Fruit fly (Drosophila melanogaster) whole organism, embryonic: ENCODE measurements around the gene Arpc1.

Source experiments
- Atf-2 ChIP-seq: fragments of 200-800 bp; sonication (Bioruptor generic); optimal IDR thresholded peaks from 2 replicates; lab custom pipeline; 2016; ENCODE audit warnings: missing biosample characterization, missing genetic modification characterization
- Atf3 ChIP-seq: fragments of 200-800 bp; sonication (Bioruptor generic); optimal IDR thresholded peaks from 3 replicates; lab custom pipeline; 2016; ENCODE audit warnings: missing biosample characterization, missing genetic modification characterization
- CG10274 ChIP-seq: fragments of 200-800 bp; sonication (Bioruptor generic); optimal IDR thresholded peaks from 3 replicates; lab custom pipeline; 2017; ENCODE audit warnings: missing biosample characterization, mild to moderate bottlenecking, missing genetic modification characterization
- CG12071 ChIP-seq: fragments of 200-800 bp; sonication (Bioruptor generic); optimal IDR thresholded peaks from 3 replicates; lab custom pipeline; 2018; ENCODE audit warnings: missing biosample characterization, mild to moderate bottlenecking, missing genetic modification characterization
- CG1233 ChIP-seq: fragments of 200-800 bp; sonication (Bioruptor generic); optimal IDR thresholded peaks from 4 replicates; lab custom pipeline; 2018; ENCODE audit warnings: missing biosample characterization, mild to moderate bottlenecking, missing genetic modification characterization
- CG12769 ChIP-seq: fragments of 200-800 bp; sonication (Bioruptor generic); optimal IDR thresholded peaks from 2 replicates; lab custom pipeline; 2019; ENCODE audit warnings: missing biosample characterization, mild to moderate bottlenecking, missing genetic modification characterization, moderate library complexity
- CG13624 ChIP-seq: fragments of 200-800 bp; sonication (Bioruptor generic); optimal IDR thresholded peaks from 2 replicates; lab custom pipeline; 2016; ENCODE audit warnings: missing biosample characterization, missing genetic modification characterization
- CG14014 ChIP-seq: fragments of 200-800 bp; sonication (Bioruptor generic); IDR thresholded peaks from 2 replicates; pipeline ENCODE4 v1.3.6; 2022; ENCODE audit warnings: missing biosample characterization, missing genetic modification characterization
- CG14441 ChIP-seq: fragments of 200-800 bp; sonication (Bioruptor generic); IDR thresholded peaks from 2 replicates; pipeline ENCODE4 v1.3.6; 2022; ENCODE audit warnings: missing biosample characterization, missing genetic modification characterization
- CG15011 ChIP-seq: fragments of 200-800 bp; sonication (Bioruptor generic); optimal IDR thresholded peaks from 3 replicates; lab custom pipeline; 2018; ENCODE audit warnings: missing biosample characterization, mild to moderate bottlenecking, missing genetic modification characterization
- CG1603 ChIP-seq: fragments of 200-800 bp; sonication (Bioruptor generic); optimal IDR thresholded peaks from 2 replicates; lab custom pipeline; 2019; ENCODE audit warnings: missing biosample characterization, mild to moderate bottlenecking, missing genetic modification characterization, moderate library complexity
- CG16779 ChIP-seq: fragments of 200-800 bp; sonication (Bioruptor generic); IDR thresholded peaks from 2 replicates; pipeline ENCODE4 v1.3.6; 2022; ENCODE audit warnings: missing biosample characterization, missing genetic modification characterization
- CG16815 ChIP-seq: fragments of 200-800 bp; sonication (Bioruptor generic); optimal IDR thresholded peaks from 3 replicates; lab custom pipeline; 2017; ENCODE audit warnings: missing biosample characterization, mild to moderate bottlenecking, missing genetic modification characterization
- CG17328 ChIP-seq: fragments of 200-800 bp; sonication (Bioruptor generic); IDR thresholded peaks from 2 replicates; pipeline ENCODE4 v1.3.6; 2022; ENCODE audit warnings: missing biosample characterization, missing genetic modification characterization
- CG17361 ChIP-seq: fragments of 200-800 bp; sonication (Bioruptor generic); IDR thresholded peaks from 3 replicates; pipeline ENCODE4 v1.3.6; 2022; ENCODE audit warnings: missing biosample characterization, missing genetic modification characterization
- CG2199 ChIP-seq: fragments of 200-800 bp; sonication (Bioruptor generic); IDR thresholded peaks from 3 replicates; pipeline ENCODE4 v1.3.6; 2022; ENCODE audit warnings: missing biosample characterization, missing genetic modification characterization
- CG31224 ChIP-seq: fragments of 200-800 bp; sonication (Bioruptor generic); IDR thresholded peaks from 2 replicates; pipeline ENCODE4 v1.3.6; 2022; ENCODE audit warnings: missing biosample characterization, missing genetic modification characterization
- CG34422 ChIP-seq: fragments of 200-800 bp; sonication (Bioruptor generic); IDR thresholded peaks from 3 replicates; pipeline ENCODE4 v1.3.6; 2022; ENCODE audit warnings: missing biosample characterization, missing genetic modification characterization
- CG42726 ChIP-seq: fragments of 200-800 bp; sonication (Bioruptor generic); IDR thresholded peaks from 2 replicates; pipeline ENCODE4 v1.3.6; 2022; ENCODE audit warnings: missing biosample characterization, missing genetic modification characterization; ENCODE audit not compliant: partially characterized antibody
- CG4282 ChIP-seq: fragments of 200-800 bp; sonication (Bioruptor generic); optimal IDR thresholded peaks from 2 replicates; lab custom pipeline; 2016; ENCODE audit warnings: missing biosample characterization, missing genetic modification characterization
- CG6654 ChIP-seq: fragments of 200-800 bp; sonication (Bioruptor generic); optimal IDR thresholded peaks from 2 replicates; lab custom pipeline; 2017; ENCODE audit warnings: missing biosample characterization, mild to moderate bottlenecking, missing genetic modification characterization
- CG6813 ChIP-seq: fragments of 200-800 bp; sonication (Bioruptor generic); optimal IDR thresholded peaks from 2 replicates; lab custom pipeline; 2017; ENCODE audit warnings: missing biosample characterization, missing genetic modification characterization, mild to moderate bottlenecking, moderate library complexity, missing genetic modification reagents
- CG6854 ChIP-seq: fragments of 200-800 bp; sonication (Bioruptor generic); optimal IDR thresholded peaks from 3 replicates; lab custom pipeline; 2017; ENCODE audit warnings: missing biosample characterization, mild to moderate bottlenecking, missing genetic modification characterization
- CG8765 ChIP-seq: fragments of 200-800 bp; sonication (Bioruptor generic); IDR thresholded peaks from 2 replicates; pipeline ENCODE4 v1.3.6; 2022; ENCODE audit warnings: missing biosample characterization, missing genetic modification characterization
- Dek ChIP-seq: fragments of 200-800 bp; sonication (Bioruptor generic); optimal IDR thresholded peaks from 3 replicates; lab custom pipeline; 2019; ENCODE audit warnings: missing biosample characterization, mild to moderate bottlenecking, missing genetic modification characterization, moderate library complexity
- Dip2 ChIP-seq: fragments of 200-800 bp; sonication (Bioruptor generic); IDR thresholded peaks from 2 replicates; pipeline ENCODE4 v1.3.6; 2022; ENCODE audit warnings: missing biosample characterization, missing genetic modification characterization
- HLH4C ChIP-seq: fragments of 200-800 bp; sonication (Bioruptor generic); IDR thresholded peaks from 3 replicates; pipeline ENCODE4 v1.3.6; 2022; ENCODE audit warnings: missing biosample characterization, missing genetic modification characterization; ENCODE audit not compliant: partially characterized antibody
- HmgD ChIP-seq: fragments of 200-800 bp; sonication (Bioruptor generic); optimal IDR thresholded peaks from 3 replicates; lab custom pipeline; 2016; ENCODE audit warnings: missing biosample characterization, missing genetic modification characterization
- Hr39 ChIP-seq: fragments of >200 bp; optimal IDR thresholded peaks from 2 replicates; lab custom pipeline; 2017
- Hr78 ChIP-seq, 2 experiments: fragments of 200-800 bp in 1 of 2; fragments of >200 bp in 1 of 2; sonication (Bioruptor generic) in 1 of 2; optimal IDR thresholded peaks; 2 replicates each; lab custom pipeline; 2017 to 2019; ENCODE audit warnings: missing biosample characterization in 2 of 2, missing genetic modification characterization in 2 of 2, mild to moderate bottlenecking in 1 of 2, moderate library complexity in 1 of 2
- NC2β ChIP-seq: fragments of 200-800 bp; sonication (Bioruptor generic); optimal IDR thresholded peaks from 2 replicates; lab custom pipeline; 2016; ENCODE audit warnings: missing biosample characterization, missing genetic modification characterization
- Nf-YA ChIP-seq: fragments of 200-800 bp; sonication (Bioruptor generic); IDR thresholded peaks from 2 replicates; pipeline ENCODE4 v1.3.6; 2022; ENCODE audit warnings: missing biosample characterization, missing genetic modification characterization
- Sry-δ ChIP-seq: fragments of 200-800 bp; sonication (Bioruptor generic); optimal IDR thresholded peaks from 2 replicates; lab custom pipeline; 2016; ENCODE audit warnings: missing biosample characterization, missing genetic modification characterization
- Tbp ChIP-seq: fragments of >200 bp; optimal IDR thresholded peaks from 2 replicates; lab custom pipeline; 2018; ENCODE audit warnings: missing biosample characterization, missing genetic modification characterization
- Usf ChIP-seq: fragments of 200-800 bp; sonication (Bioruptor generic); optimal IDR thresholded peaks from 2 replicates; lab custom pipeline; 2017; ENCODE audit warnings: missing genotype, missing biosample characterization, missing genetic modification characterization
- al ChIP-seq: fragments of 200-800 bp; sonication (Bioruptor generic); IDR thresholded peaks from 2 replicates; pipeline ENCODE4 v1.3.6; 2022; ENCODE audit warnings: missing biosample characterization, missing genetic modification characterization
- bsh ChIP-seq, 2 experiments: fragments of 200-800 bp; sonication (Bioruptor generic); optimal IDR thresholded peaks; 2 replicates each; lab custom pipeline; 2017 to 2018; ENCODE audit warnings: mild to moderate bottlenecking in 2 of 2, missing biosample characterization in 2 of 2, missing genetic modification characterization in 2 of 2, moderate library complexity in 1 of 2
- chif ChIP-seq, 2 experiments: fragments of 200-800 bp; sonication (Bioruptor generic); optimal IDR thresholded peaks; 3 replicates each; lab custom pipeline; 2016; ENCODE audit warnings: missing biosample characterization in 2 of 2, missing genetic modification characterization in 2 of 2
- crol ChIP-seq: fragments of 200-800 bp; sonication (Bioruptor generic); IDR thresholded peaks from 2 replicates; pipeline ENCODE4 v1.3.6; 2022; ENCODE audit warnings: missing biosample characterization, missing genetic modification characterization
- danr ChIP-seq: fragments of 200-800 bp; sonication (Bioruptor generic); IDR thresholded peaks from 2 replicates; pipeline ENCODE4 v1.3.6; 2022; ENCODE audit warnings: missing biosample characterization, missing genetic modification characterization
- dmrt99B ChIP-seq: fragments of 200-800 bp; sonication (Bioruptor generic); optimal IDR thresholded peaks from 2 replicates; lab custom pipeline; 2018; ENCODE audit warnings: missing biosample characterization, mild to moderate bottlenecking, missing genetic modification characterization, moderate library complexity
- eve ChIP-seq, 2 experiments: fragments of >200 bp; optimal IDR thresholded peaks; 2 replicates each; lab custom pipeline; 2017; ENCODE audit warnings: missing biosample characterization in 2 of 2, missing genetic modification characterization in 2 of 2
- fd64A ChIP-seq: fragments of 200-800 bp; sonication (Bioruptor generic); optimal IDR thresholded peaks from 3 replicates; lab custom pipeline; 2018; ENCODE audit warnings: missing biosample characterization, mild to moderate bottlenecking, missing genetic modification characterization
- fd96Cb ChIP-seq: fragments of 200-800 bp; sonication (Bioruptor generic); optimal IDR thresholded peaks from 2 replicates; lab custom pipeline; 2018; ENCODE audit warnings: missing biosample characterization, mild to moderate bottlenecking, missing genetic modification characterization, moderate library complexity
- gfzf ChIP-seq: fragments of 200-800 bp; sonication (Bioruptor generic); optimal IDR thresholded peaks from 2 replicates; lab custom pipeline; 2016; ENCODE audit warnings: missing biosample characterization, mild to moderate bottlenecking, missing genetic modification characterization, moderate library complexity
- mld ChIP-seq: fragments of 200-800 bp; sonication (Bioruptor generic); IDR thresholded peaks from 3 replicates; pipeline ENCODE4 v1.3.6; 2022; ENCODE audit warnings: missing biosample characterization, missing genetic modification characterization; ENCODE audit not compliant: partially characterized antibody
- p53 ChIP-seq: fragments of 200-800 bp; sonication (Bioruptor generic); optimal IDR thresholded peaks from 2 replicates; lab custom pipeline; 2016; ENCODE audit warnings: missing biosample characterization, missing genetic modification characterization
- pfk ChIP-seq: fragments of 200-800 bp; sonication (Bioruptor generic); optimal IDR thresholded peaks from 2 replicates; lab custom pipeline; 2018; ENCODE audit warnings: missing biosample characterization, mild to moderate bottlenecking, missing genetic modification characterization, moderate library complexity
- pho ChIP-seq: fragments of 200-800 bp; sonication (Bioruptor generic); optimal IDR thresholded peaks from 2 replicates; lab custom pipeline; 2016; ENCODE audit warnings: missing biosample characterization, missing genetic modification characterization
- pzg ChIP-seq: fragments of 200-800 bp; sonication (Bioruptor generic); optimal IDR thresholded peaks from 3 replicates; lab custom pipeline; 2018; ENCODE audit warnings: missing biosample characterization, mild to moderate bottlenecking, missing genetic modification characterization, moderate library complexity
- ranshi ChIP-seq: fragments of 200-800 bp; sonication (Bioruptor generic); IDR thresholded peaks from 2 replicates; pipeline ENCODE4 v1.3.6; 2022; ENCODE audit warnings: missing biosample characterization, missing genetic modification characterization
- zf30C ChIP-seq: fragments of 200-800 bp; sonication (Bioruptor generic); optimal IDR thresholded peaks from 3 replicates; lab custom pipeline; 2018; ENCODE audit warnings: missing biosample characterization, mild to moderate bottlenecking, missing genetic modification characterization

Gene Arpc1

dm6 chr2L:13833058-13833457 lies 3.5 kb upstream of the Arpc1 start, which contains the start of the genes GatC, PolG2 and Polr2C (continued):
- TF ChIP-seq CG2199 (GFP tag; lab: Robert Waterston, UW) = no peak
- TF ChIP-seq CG12769 = no peak
- peak; percentile 65 for TF ChIP-seq HmgD
- no peak for TF ChIP-seq fd96Cb (tag; lab: Kevin White, UChicago)
- TF ChIP-seq Hr39 (lab: Kevin White, UChicago) = no peak
- TF ChIP-seq CG6813 (GFP tag; lab: Kevin White, UChicago) = no peak
- peak; percentile 33 for TF ChIP-seq NC2β (GFP tag; lab: Kevin White, UChicago)
- TF ChIP-seq Sry-δ (GFP tag; lab: Kevin White, UChicago) = peak; percentile 95
- no peak for TF ChIP-seq Hr78 (GFP tag; optimal IDR thresholded peaks at IDR 0.05; lab: Kevin White, UChicago)
- TF ChIP-seq eve (GFP tag; optimal IDR thresholded peaks at IDR 0.05; lab: Kevin White, UChicago) = no peak
- TF ChIP-seq Atf3 (GFP tag; lab: Kevin White, UChicago) = peak; percentile 35
- no peak for TF ChIP-seq CG16779
- TF ChIP-seq pfk = no peak
- TF ChIP-seq CG6854 (GFP tag; lab: Kevin White, UChicago) = no peak
- no peak for TF ChIP-seq CG4282 (GFP tag; lab: Kevin White, UChicago)
- no peak for TF ChIP-seq zf30C
- no peak for TF ChIP-seq Tbp (GFP tag; lab: Kevin White, UChicago)
- TF ChIP-seq CG42726 (GFP tag; lab: Robert Waterston, UW) = peak; percentile 6; the same call in 1 of the 2 replicates
- TF ChIP-seq al (GFP tag; lab: Robert Waterston, UW) = peak; percentile 33; the same call in 1 of the 2 replicates
- no peak for TF ChIP-seq CG15011
- peak; percentile 78; the same call in 2 of the 3 replicates for TF ChIP-seq mld (GFP tag; lab: Robert Waterston, UW)
- no peak for TF ChIP-seq fd64A (GFP tag; lab: Kevin White, UChicago)
- TF ChIP-seq dmrt99B (tag; lab: Kevin White, UChicago) = no peak
- TF ChIP-seq Nf-YA (GFP tag; lab: Robert Waterston, UW) = no peak
- no peak for TF ChIP-seq Dek
- TF ChIP-seq danr (GFP tag; lab: Robert Waterston, UW) = no peak
- peak; percentile 36 for TF ChIP-seq CG13624
- no peak for TF ChIP-seq CG12071 (GFP tag; lab: Kevin White, UChicago)
- TF ChIP-seq Dip2 (GFP tag; lab: Robert Waterston, UW) = no peak
- peak in 1 of 2 experiments; percentile 47 for TF ChIP-seq chif (GFP tag; optimal IDR thresholded peaks at IDR 0.05; lab: Kevin White, UChicago)
- TF ChIP-seq CG34422 (GFP tag; lab: Robert Waterston, UW) = peak; percentile 62; the same call in 1 of the 3 replicates
- TF ChIP-seq p53 (GFP tag; lab: Kevin White, UChicago) = no peak
- no peak for TF ChIP-seq CG31224
- no peak for TF ChIP-seq CG17328
- no peak for TF ChIP-seq CG16815 (GFP tag; lab: Kevin White, UChicago)
- TF ChIP-seq bsh (GFP tag; optimal IDR thresholded peaks at IDR 0.05; lab: Kevin White, UChicago) = peak in 1 of 2 experiments; percentile 23
- peak; percentile 27 for TF ChIP-seq Atf-2 (GFP tag; lab: Kevin White, UChicago)
- TF ChIP-seq HLH4C (GFP tag; lab: Robert Waterston, UW) = peak; percentile 93
- TF ChIP-seq CG14014 = peak; percentile 43; the same call in 1 of the 2 replicates
- no peak for TF ChIP-seq CG6654
- no peak for TF ChIP-seq CG8765 (GFP tag; lab: Robert Waterston, UW)
- peak; percentile 72 for TF ChIP-seq pzg (GFP tag; lab: Kevin White, UChicago)
- no peak for TF ChIP-seq CG14441 (GFP tag; lab: Robert Waterston, UW)
- TF ChIP-seq pho (GFP tag; lab: Kevin White, UChicago) = peak; percentile 5
- no peak for TF ChIP-seq ranshi (GFP tag; lab: Robert Waterston, UW)
- TF ChIP-seq CG17361 (GFP tag; lab: Robert Waterston, UW) = no peak
- TF ChIP-seq CG10274 (GFP tag; lab: Kevin White, UChicago) = no peak
- no peak for TF ChIP-seq CG1233 (GFP tag; lab: Kevin White, UChicago)
- peak; percentile 65 for TF ChIP-seq CG1603 (tag; lab: Kevin White, UChicago)
- TF ChIP-seq Usf (GFP tag; lab: Kevin White, UChicago) = no peak
- peak; percentile 52 for TF ChIP-seq gfzf (GFP tag; lab: Kevin White, UChicago)
- TF ChIP-seq crol (GFP tag; lab: Robert Waterston, UW) = no peak
